Fruit fly (Drosophila melanogaster) whole organism, embryonic: ENCODE measurements around the gene crol.

Experiments
- Antp ChIP-seq: fragments of 200-800 bp; sonication (Bioruptor generic); optimal IDR thresholded peaks from 3 replicates; lab custom pipeline; 2016; ENCODE audit warnings: missing biosample characterization, missing genetic modification characterization
- Atf-2 ChIP-seq: fragments of 200-800 bp; sonication (Bioruptor generic); optimal IDR thresholded peaks from 2 replicates; lab custom pipeline; 2016; ENCODE audit warnings: missing biosample characterization, missing genetic modification characterization
- CG11247 ChIP-seq: fragments of 200-800 bp; sonication (Bioruptor generic); IDR thresholded peaks from 2 replicates; pipeline ENCODE4 v1.3.6; 2022; ENCODE audit warnings: missing biosample characterization, missing genetic modification characterization
- CG11723 ChIP-seq: fragments of 200-800 bp; sonication (Bioruptor generic); optimal IDR thresholded peaks from 2 replicates; lab custom pipeline; 2017; ENCODE audit warnings: missing biosample characterization, mild to moderate bottlenecking, missing genetic modification characterization
- CG12744 ChIP-seq: fragments of 200-800 bp; sonication (Bioruptor generic); optimal IDR thresholded peaks from 2 replicates; lab custom pipeline; 2016; ENCODE audit warnings: missing biosample characterization, missing genetic modification characterization
- CG14965 ChIP-seq: fragments of 200-800 bp; sonication (Bioruptor generic); optimal IDR thresholded peaks from 2 replicates; lab custom pipeline; 2016; ENCODE audit warnings: missing biosample characterization, missing genetic modification characterization, borderline replicate concordance
- CG16813 ChIP-seq: fragments of 200-800 bp; sonication (Bioruptor generic); IDR thresholded peaks from 3 replicates; pipeline ENCODE4 v1.3.6; 2022; ENCODE audit warnings: missing biosample characterization, missing genetic modification characterization; ENCODE audit not compliant: partially characterized antibody
- CG17829 ChIP-seq: fragments of 200-800 bp; optimal IDR thresholded peaks from 2 replicates; lab custom pipeline; 2019; ENCODE audit warnings: missing biosample characterization, mild to moderate bottlenecking, missing genetic modification characterization, moderate library complexity
- CG18619 ChIP-seq: fragments of 200-800 bp; sonication (Bioruptor generic); optimal IDR thresholded peaks from 3 replicates; lab custom pipeline; 2017; ENCODE audit warnings: missing biosample characterization, mild to moderate bottlenecking, missing genetic modification characterization
- CG18764 ChIP-seq: fragments of 200-800 bp; sonication (Bioruptor generic); optimal IDR thresholded peaks from 3 replicates; lab custom pipeline; 2016; ENCODE audit warnings: missing biosample characterization, missing genetic modification characterization
- CG2199 ChIP-seq: fragments of 200-800 bp; sonication (Bioruptor generic); IDR thresholded peaks from 3 replicates; pipeline ENCODE4 v1.3.6; 2022; ENCODE audit warnings: missing biosample characterization, missing genetic modification characterization
- CG30403 ChIP-seq: fragments of 200-800 bp; sonication (Bioruptor generic); optimal IDR thresholded peaks from 3 replicates; lab custom pipeline; 2016; ENCODE audit warnings: missing biosample characterization, missing genetic modification characterization
- CG32767 ChIP-seq: fragments of 200-800 bp; sonication (Bioruptor generic); IDR thresholded peaks from 2 replicates; pipeline ENCODE4 v1.3.6; 2022; ENCODE audit warnings: missing biosample characterization, missing genetic modification characterization
- CG32772 ChIP-seq: fragments of 200-800 bp; sonication (Bioruptor generic); IDR thresholded peaks from 2 replicates; pipeline ENCODE4 v1.3.6; 2022; ENCODE audit warnings: missing biosample characterization, missing genetic modification characterization
- CG3407 ChIP-seq: fragments of 200-800 bp; sonication (Bioruptor generic); optimal IDR thresholded peaks from 2 replicates; lab custom pipeline; 2018; ENCODE audit warnings: missing biosample characterization, mild to moderate bottlenecking, missing genetic modification characterization
- CG34224 ChIP-seq: fragments of 200-800 bp; sonication (Bioruptor generic); IDR thresholded peaks from 3 replicates; pipeline ENCODE4 v1.3.6; 2022; ENCODE audit warnings: missing biosample characterization, missing genetic modification characterization; ENCODE audit not compliant: partially characterized antibody
- CG3726 ChIP-seq: fragments of 200-800 bp; sonication (Bioruptor generic); IDR thresholded peaks from 3 replicates; pipeline ENCODE4, ENCODE4 v1.3.6; 2022; ENCODE audit warnings: missing biosample characterization, missing genetic modification characterization
- CG4820 ChIP-seq: fragments of 200-800 bp; sonication (Bioruptor generic); optimal IDR thresholded peaks from 3 replicates; lab custom pipeline; 2016; ENCODE audit warnings: missing biosample characterization, missing genetic modification characterization
- CG6654 ChIP-seq: fragments of 200-800 bp; sonication (Bioruptor generic); optimal IDR thresholded peaks from 2 replicates; lab custom pipeline; 2017; ENCODE audit warnings: missing biosample characterization, mild to moderate bottlenecking, missing genetic modification characterization
- CG6689 ChIP-seq: fragments of 200-800 bp; sonication (Bioruptor generic); IDR thresholded peaks from 2 replicates; pipeline ENCODE4 v1.3.6; 2022; ENCODE audit warnings: missing biosample characterization, missing genetic modification characterization
- CG7271 ChIP-seq: fragments of 200-800 bp; sonication (Bioruptor generic); optimal IDR thresholded peaks from 2 replicates; lab custom pipeline; 2018; ENCODE audit warnings: missing biosample characterization, mild to moderate bottlenecking, missing genetic modification characterization, moderate library complexity
- CG9727 ChIP-seq: fragments of 200-800 bp; sonication (Bioruptor generic); optimal IDR thresholded peaks from 3 replicates; lab custom pipeline; 2017; ENCODE audit warnings: missing biosample characterization, mild to moderate bottlenecking, missing genetic modification characterization
- CG9797 ChIP-seq: fragments of 200-800 bp; sonication (Bioruptor generic); optimal IDR thresholded peaks from 3 replicates; lab custom pipeline; 2018; ENCODE audit warnings: missing biosample characterization, mild to moderate bottlenecking, missing genetic modification characterization
- CG9932 ChIP-seq: fragments of 200-800 bp; sonication (Bioruptor generic); IDR thresholded peaks from 2 replicates; pipeline ENCODE4 v1.3.6; 2022; ENCODE audit warnings: missing biosample characterization, missing genetic modification characterization
- Dll ChIP-seq: fragments of 200-800 bp; sonication (Bioruptor generic); IDR thresholded peaks from 4 replicates; pipeline ENCODE4 v1.3.6; 2022; ENCODE audit warnings: missing biosample characterization, missing genetic modification characterization; ENCODE audit not compliant: partially characterized antibody
- Ets65A ChIP-seq: fragments of 200-800 bp; sonication (Bioruptor generic); peaks from one replicate; lab custom pipeline; 2016; ENCODE audit warnings: missing biosample characterization, missing genetic modification characterization
- Fer1 ChIP-seq: fragments of 200-800 bp; sonication (Bioruptor generic); optimal IDR thresholded peaks from 2 replicates; lab custom pipeline; 2017; ENCODE audit warnings: missing biosample characterization, mild to moderate bottlenecking, missing genetic modification characterization
- HLH54F ChIP-seq: fragments of 200-800 bp; sonication (Bioruptor generic); optimal IDR thresholded peaks from 3 replicates; lab custom pipeline; 2016; ENCODE audit warnings: missing biosample characterization, missing genetic modification characterization
- Lpt ChIP-seq: fragments of >200 bp; optimal IDR thresholded peaks from 2 replicates; lab custom pipeline; 2018; ENCODE audit warnings: missing biosample characterization, missing genetic modification characterization
- MBD-R2 ChIP-seq: fragments of 200-800 bp; sonication (Bioruptor generic); IDR thresholded peaks from 2 replicates; pipeline ENCODE4 v1.3.6; 2022; ENCODE audit warnings: missing biosample characterization, missing genetic modification characterization
- MTF-1 ChIP-seq: fragments of 200-800 bp; sonication (Bioruptor generic); optimal IDR thresholded peaks from 2 replicates; lab custom pipeline; 2018; ENCODE audit warnings: missing biosample characterization, mild to moderate bottlenecking, missing genetic modification characterization, borderline replicate concordance
- Mes4 ChIP-seq: fragments of 200-800 bp; sonication (Bioruptor generic); optimal IDR thresholded peaks from 2 replicates; lab custom pipeline; 2016; ENCODE audit warnings: missing biosample characterization, missing genetic modification characterization
- Neu2 ChIP-seq: fragments of 200-800 bp; sonication (Bioruptor generic); optimal IDR thresholded peaks from 3 replicates; lab custom pipeline; 2016; ENCODE audit warnings: missing biosample characterization, missing genetic modification characterization, borderline replicate concordance
- abd-A ChIP-seq: fragments of 200-800 bp; sonication (Bioruptor generic); optimal IDR thresholded peaks from 3 replicates; lab custom pipeline; 2019; ENCODE audit warnings: missing biosample characterization, mild to moderate bottlenecking, missing genetic modification characterization, moderate library complexity
- ash1 ChIP-seq: fragments of 200-800 bp; sonication (Bioruptor generic); optimal IDR thresholded peaks from 2 replicates; lab custom pipeline; 2018; ENCODE audit warnings: missing biosample characterization, mild to moderate bottlenecking, missing genetic modification characterization
- bbx ChIP-seq: fragments of 200-800 bp; sonication (Bioruptor generic); IDR thresholded peaks from 2 replicates; pipeline ENCODE4 v1.3.6; 2022; ENCODE audit warnings: missing biosample characterization, missing genetic modification characterization; ENCODE audit not compliant: partially characterized antibody
- crol ChIP-seq: fragments of 200-800 bp; sonication (Bioruptor generic); IDR thresholded peaks from 2 replicates; pipeline ENCODE4 v1.3.6; 2022; ENCODE audit warnings: missing biosample characterization, missing genetic modification characterization
- dmrt99B ChIP-seq: fragments of 200-800 bp; sonication (Bioruptor generic); optimal IDR thresholded peaks from 2 replicates; lab custom pipeline; 2018; ENCODE audit warnings: missing biosample characterization, mild to moderate bottlenecking, missing genetic modification characterization, moderate library complexity
- ems ChIP-seq: fragments of 200-800 bp; sonication (Bioruptor generic); optimal IDR thresholded peaks from 3 replicates; lab custom pipeline; 2016; ENCODE audit warnings: missing biosample characterization, missing genetic modification characterization
- eyg ChIP-seq: fragments of 200-800 bp; sonication (Bioruptor generic); optimal IDR thresholded peaks from 3 replicates; lab custom pipeline; 2016; ENCODE audit warnings: missing biosample characterization, missing genetic modification characterization
- gce ChIP-seq: fragments of 200-800 bp; sonication (Bioruptor generic); IDR thresholded peaks from 3 replicates; pipeline ENCODE4 v1.3.6; 2022; ENCODE audit warnings: missing biosample characterization, missing genetic modification characterization
- hb ChIP-seq: fragments of 200-800 bp; sonication (Bioruptor generic); IDR thresholded peaks from 3 replicates; pipeline ENCODE4 v1.3.6; 2022; ENCODE audit warnings: missing biosample characterization, missing genetic modification characterization; ENCODE audit not compliant: partially characterized antibody
- ken ChIP-seq: fragments of 200-800 bp; sonication (Bioruptor generic); IDR thresholded peaks from 3 replicates; pipeline ENCODE4 v1.3.6; 2022; ENCODE audit warnings: missing biosample characterization, missing genetic modification characterization
- nmo ChIP-seq: fragments of 200-800 bp; sonication (Bioruptor generic); optimal IDR thresholded peaks from 2 replicates; lab custom pipeline; 2018; ENCODE audit warnings: missing biosample characterization, mild to moderate bottlenecking, missing genetic modification characterization, moderate library complexity
- onecut ChIP-seq: fragments of 200-800 bp; sonication (Bioruptor generic); IDR thresholded peaks from 2 replicates; pipeline ENCODE4 v1.3.6; 2022; ENCODE audit warnings: missing biosample characterization, missing genetic modification characterization
- pnt ChIP-seq: fragments of 200-800 bp; sonication (Bioruptor generic); optimal IDR thresholded peaks from 3 replicates; lab custom pipeline; 2016; ENCODE audit warnings: missing biosample characterization, missing genetic modification characterization
- sqz ChIP-seq: fragments of 200-800 bp; sonication (Bioruptor generic); optimal IDR thresholded peaks from 3 replicates; lab custom pipeline; 2018; ENCODE audit warnings: missing biosample characterization, mild to moderate bottlenecking, missing genetic modification characterization
- stwl ChIP-seq: fragments of 200-800 bp; sonication (Bioruptor generic); optimal IDR thresholded peaks from 3 replicates; lab custom pipeline; 2018; ENCODE audit warnings: missing biosample characterization, mild to moderate bottlenecking, missing genetic modification characterization, moderate library complexity
- tna ChIP-seq: fragments of 200-800 bp; sonication (Bioruptor generic); IDR thresholded peaks from 2 replicates; pipeline ENCODE4 v1.3.6; 2022; ENCODE audit warnings: missing biosample characterization, missing genetic modification characterization; ENCODE audit not compliant: partially characterized antibody
- usp ChIP-seq: fragments of >200 bp; optimal IDR thresholded peaks from 2 replicates; lab custom pipeline; 2017; ENCODE audit warnings: missing biosample characterization, missing genetic modification characterization
- vnd ChIP-seq: fragments of 200-800 bp; sonication (Bioruptor generic); IDR thresholded peaks from 3 replicates; pipeline ENCODE4 v1.3.6; 2022; ENCODE audit warnings: missing biosample characterization, missing genetic modification characterization; ENCODE audit not compliant: partially characterized antibody

Gene crol

DNA sequence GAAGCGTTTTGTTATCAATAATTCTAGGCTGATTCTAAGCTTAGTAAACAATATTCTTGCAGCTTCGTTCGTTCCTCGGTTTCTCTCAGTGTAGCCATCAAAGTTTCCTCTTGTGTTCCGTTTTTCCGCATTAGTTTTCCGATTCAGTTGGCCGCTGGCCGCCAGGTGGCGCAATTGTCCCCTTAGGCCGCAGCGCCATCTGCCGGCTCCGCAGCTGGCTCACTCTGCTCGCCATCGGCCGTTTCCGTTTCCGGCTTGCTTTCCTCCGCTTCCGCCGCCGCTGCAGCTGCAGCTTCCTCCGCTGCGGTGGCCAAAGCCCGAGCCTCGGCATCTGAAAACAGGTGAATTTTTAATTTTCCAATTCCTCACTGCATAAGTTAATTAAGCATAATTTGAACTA, 7.1 kb upstream of the crol start (continued):
- TF ChIP-seq sqz (GFP tag; lab: Kevin White, UChicago), result peak; percentile 96
- peak; percentile 98 for TF ChIP-seq onecut
- TF ChIP-seq usp (GFP tag; lab: Kevin White, UChicago), result no peak
- TF ChIP-seq bbx (GFP tag; lab: Robert Waterston, UW), result no peak
- TF ChIP-seq stwl (tag; lab: Kevin White, UChicago), result peak; percentile 98
- TF ChIP-seq Fer1 (GFP tag; lab: Kevin White, UChicago), result peak; percentile 96
- TF ChIP-seq CG9727 (GFP tag; lab: Kevin White, UChicago), result peak; percentile 95
- TF ChIP-seq CG6654 (GFP tag; lab: Kevin White, UChicago), result peak; percentile 92
- peak; percentile 99 for TF ChIP-seq Ets65A
- no peak for TF ChIP-seq CG34224 (GFP tag; lab: Robert Waterston, UW)
- peak; percentile 90; the same call in 2 of the 3 replicates for TF ChIP-seq CG3726 (GFP tag; lab: Robert Waterston, UW)
- peak; percentile 77 for TF ChIP-seq pnt (GFP tag; lab: Kevin White, UChicago)
- peak; percentile 95 for TF ChIP-seq CG3407
- peak; percentile 93 for TF ChIP-seq Antp (GFP tag; lab: Kevin White, UChicago)
- TF ChIP-seq CG14965, result peak; percentile 97
- peak; percentile 88 for TF ChIP-seq CG6689 (GFP tag; lab: Robert Waterston, UW)
- peak; percentile 87 for TF ChIP-seq dmrt99B
- peak; percentile 57; the same call in 1 of the 2 replicates for TF ChIP-seq MBD-R2 (GFP tag; lab: Robert Waterston, UW)
- TF ChIP-seq MTF-1 (GFP tag; lab: Kevin White, UChicago), result peak; percentile 99
- TF ChIP-seq Lpt, result no peak
- TF ChIP-seq CG11247 (GFP tag; lab: Robert Waterston, UW), result peak; percentile 90
- TF ChIP-seq Neu2 (GFP tag; lab: Kevin White, UChicago), result peak; percentile 96
- peak; percentile 90 for TF ChIP-seq nmo
- TF ChIP-seq CG32767 (GFP tag; lab: Robert Waterston, UW), result peak; percentile 47; the same call in 1 of the 2 replicates
- TF ChIP-seq vnd (GFP tag; lab: Robert Waterston, UW), result no peak
- peak; percentile 87 for TF ChIP-seq CG30403 (GFP tag; lab: Kevin White, UChicago)
- peak; percentile 50; the same call in 2 of the 3 replicates for TF ChIP-seq CG16813
- TF ChIP-seq hb (GFP tag; lab: Robert Waterston, UW), result no peak
- TF ChIP-seq tna, result no peak
- TF ChIP-seq CG4820, result peak; percentile 92
- peak; percentile 96 for TF ChIP-seq CG18619 (GFP tag; lab: Kevin White, UChicago)
- peak; percentile 97 for TF ChIP-seq CG11723 (GFP tag; lab: Kevin White, UChicago)
- peak; percentile 96 for TF ChIP-seq gce (GFP tag; lab: Robert Waterston, UW)
- peak; percentile 35 for TF ChIP-seq abd-A (tag; lab: Kevin White, UChicago)
- TF ChIP-seq ems (GFP tag; lab: Kevin White, UChicago), result peak; percentile 91
- peak; percentile 78 for TF ChIP-seq Atf-2
- TF ChIP-seq HLH54F (GFP tag; lab: Kevin White, UChicago), result peak; percentile 76
- peak; percentile 98 for TF ChIP-seq CG2199 (GFP tag; lab: Robert Waterston, UW)
- peak; percentile 95 for TF ChIP-seq eyg (GFP tag; lab: Kevin White, UChicago)
- peak; percentile 84 for TF ChIP-seq ash1 (GFP tag; lab: Kevin White, UChicago)
- peak; percentile 95 for TF ChIP-seq CG17829 (tag; lab: Kevin White, UChicago)
- TF ChIP-seq Mes4 (GFP tag; lab: Kevin White, UChicago), result peak; percentile 98
- peak; percentile 90 for TF ChIP-seq crol
- TF ChIP-seq CG9797 (GFP tag; lab: Kevin White, UChicago), result peak; percentile 68
- peak; percentile 100 for TF ChIP-seq CG7271 (tag; lab: Kevin White, UChicago)
- TF ChIP-seq ken (GFP tag; lab: Robert Waterston, UW), result peak; percentile 93
- TF ChIP-seq CG18764 (GFP tag; lab: Kevin White, UChicago), result peak; percentile 96
- TF ChIP-seq CG32772 (GFP tag; lab: Robert Waterston, UW), result peak; percentile 87
- TF ChIP-seq Dll (GFP tag; lab: Robert Waterston, UW), result no peak
- TF ChIP-seq CG9932 (GFP tag; lab: Robert Waterston, UW), result peak; percentile 65
- peak; percentile 92 for TF ChIP-seq CG12744 (GFP tag; lab: Kevin White, UChicago)
